Worm (Caenorhabditis elegans) whole organism, L4 larva: ENCODE results near the gene T03D8.6.

Experiments
- D1046.2 ChIP-seq: fragments of 200-800 bp; sonication (Bioruptor generic); IDR thresholded peaks from 2 replicates; pipeline ENCODE4 v1.3.6; 2022; ENCODE audit warnings: missing genetic modification characterization, missing compliant biosample characterization
- F10B5.3 ChIP-seq: sonication (generic microtip); optimal IDR thresholded peaks from 2 replicates; lab custom pipeline; 2016; ENCODE audit warnings: mild to moderate bottlenecking, missing genetic modification characterization, missing compliant biosample characterization
- F37D6.2 ChIP-seq: sonication (generic microtip); optimal IDR thresholded peaks from 2 replicates; lab custom pipeline; 2016; ENCODE audit warnings: mild to moderate bottlenecking, missing genetic modification characterization, missing compliant biosample characterization
- F44E2.7 ChIP-seq: fragments of 200-800 bp; sonication (Bioruptor generic); IDR thresholded peaks from 2 replicates; pipeline ENCODE4 v2.1.2; 2022; ENCODE audit warnings: missing genetic modification characterization, missing compliant biosample characterization
- F49E8.2 ChIP-seq: sonication (generic microtip); optimal IDR thresholded peaks from 2 replicates; lab custom pipeline; 2016; ENCODE audit warnings: missing compliant biosample characterization, mild to moderate bottlenecking, missing genetic modification characterization, borderline replicate concordance
- ZK546.5 ChIP-seq, 2 experiments: sonication (generic microtip); optimal IDR thresholded peaks; 2 replicates each; lab custom pipeline; 2017; ENCODE audit warnings: missing biosample characterization in 2 of 2, missing genetic modification characterization in 2 of 2
- aha-1 ChIP-seq: fragments of 150-350 bp; peaks from one replicate; lab custom pipeline; 2014; ENCODE audit warnings: missing biosample characterization, missing genetic modification characterization
- aly-2 ChIP-seq: sonication (generic microtip); optimal IDR thresholded peaks from 2 replicates; lab custom pipeline; 2018; ENCODE audit warnings: missing biosample characterization, missing genetic modification characterization
- ceh-28 ChIP-seq: fragments of 150-350 bp; optimal IDR thresholded peaks from 2 replicates; lab custom pipeline; 2014; ENCODE audit warnings: missing biosample characterization, missing genetic modification reagents, missing genetic modification characterization
- ceh-32 ChIP-seq: sonication (generic microtip); optimal IDR thresholded peaks from 2 replicates; lab custom pipeline; 2016; ENCODE audit warnings: mild to moderate bottlenecking, missing genetic modification characterization, missing compliant biosample characterization; ENCODE audit not compliant: poor library complexity
- ceh-62 ChIP-seq: sonication (generic microtip); optimal IDR thresholded peaks from 2 replicates; lab custom pipeline; 2017; ENCODE audit warnings: missing biosample characterization, missing genetic modification characterization
- ceh-82 ChIP-seq: sonication (generic microtip); optimal IDR thresholded peaks from 2 replicates; lab custom pipeline; 2017; ENCODE audit warnings: missing biosample characterization, missing genetic modification characterization
- ces-1 ChIP-seq: fragments of 150-350 bp; sonication (generic microtip); optimal IDR thresholded peaks from 4 replicates; lab custom pipeline; 2014; ENCODE audit warnings: missing biosample characterization, missing genetic modification reagents, missing genetic modification characterization
- ctbp-1 ChIP-seq: fragments of 200-800 bp; sonication (Bioruptor generic); IDR thresholded peaks from 2 replicates; pipeline ENCODE4 v1.3.6; 2022; ENCODE audit warnings: missing genetic modification reagents, missing genetic modification characterization, missing compliant biosample characterization
- daf-16 ChIP-seq, 3 experiments: sonication (generic microtip); optimal IDR thresholded peaks; 2 replicates each; lab custom pipeline; 2016 to 2017; ENCODE audit warnings: missing genetic modification characterization in 3 of 3, missing genetic modification reagents in 3 of 3, mild to moderate bottlenecking in 2 of 3, missing compliant biosample characterization in 2 of 3, missing biosample characterization in 1 of 3, moderate library complexity in 1 of 3
- daf-8 ChIP-seq: fragments of 200-800 bp; sonication (Bioruptor generic); IDR thresholded peaks from 2 replicates; pipeline ENCODE4 v1.3.6; 2022; ENCODE audit warnings: missing genetic modification characterization, missing compliant biosample characterization
- dmd-9 ChIP-seq: fragments of 200-800 bp; sonication (Bioruptor generic); IDR thresholded peaks from 2 replicates; pipeline ENCODE4 v1.3.6; 2022; ENCODE audit warnings: missing genetic modification reagents, missing genetic modification characterization, missing compliant biosample characterization
- duxl-1 ChIP-seq: sonication (generic microtip); optimal IDR thresholded peaks from 2 replicates; lab custom pipeline; 2016; ENCODE audit warnings: mild to moderate bottlenecking, missing genetic modification characterization, moderate library complexity, missing compliant biosample characterization; ENCODE audit not compliant: poor library complexity
- dve-1 ChIP-seq: sonication (generic microtip); optimal IDR thresholded peaks from 2 replicates; lab custom pipeline; 2017; ENCODE audit warnings: antibody characterized with exemption, mild to moderate bottlenecking, missing genetic modification characterization, missing compliant biosample characterization; ENCODE audit not compliant: insufficient read depth
- fkh-10 ChIP-seq: fragments of 150-350 bp; optimal IDR thresholded peaks from 2 replicates; lab custom pipeline; 2014; ENCODE audit warnings: missing biosample characterization, missing genetic modification reagents, missing genetic modification characterization
- hif-1 ChIP-seq, 2 experiments: sonication (generic microtip); optimal IDR thresholded peaks; 2 replicates each; lab custom pipeline; 2016 to 2017; ENCODE audit warnings: missing compliant biosample characterization in 2 of 2, missing genetic modification characterization in 2 of 2, missing genetic modification reagents in 2 of 2, missing genotype in 2 of 2, mild to moderate bottlenecking in 1 of 2
- hlh-30 ChIP-seq: sonication (generic microtip); optimal IDR thresholded peaks from 2 replicates; lab custom pipeline; 2017; ENCODE audit warnings: antibody characterized with exemption, mild to moderate bottlenecking, missing genetic modification characterization, missing compliant biosample characterization; ENCODE audit not compliant: insufficient read depth
- lim-7 ChIP-seq: fragments of 200-800 bp; sonication (Bioruptor generic); IDR thresholded peaks from 2 replicates; pipeline ENCODE4 v1.3.6; 2022; ENCODE audit warnings: missing genetic modification characterization, missing compliant biosample characterization
- lin-1 ChIP-seq: fragments of 200-800 bp; sonication (Bioruptor generic); IDR thresholded peaks from 2 replicates; pipeline ENCODE4 v1.3.6; 2022; ENCODE audit warnings: missing genetic modification reagents, missing genetic modification characterization, missing compliant biosample characterization
- lin-13 ChIP-seq: fragments of 150-350 bp; optimal IDR thresholded peaks from 2 replicates; lab custom pipeline; 2014; ENCODE audit warnings: missing biosample characterization, missing genetic modification reagents, missing genetic modification characterization
- lin-15B ChIP-seq: fragments of 150-350 bp; sonication (generic microtip); optimal IDR thresholded peaks from 3 replicates; lab custom pipeline; 2014; ENCODE audit warnings: missing biosample characterization, missing genetic modification characterization
- lin-39 ChIP-seq: fragments of 150-350 bp; optimal IDR thresholded peaks from 2 replicates; lab custom pipeline; 2014; ENCODE audit warnings: missing biosample characterization, missing genetic modification reagents, missing genetic modification characterization
- lsy-2 ChIP-seq, 2 experiments: fragments of 150-350 bp in 1 of 2; sonication (generic microtip) in 1 of 2; optimal IDR thresholded peaks; 2 replicates each; lab custom pipeline; 2014 to 2017; ENCODE audit warnings: missing biosample characterization in 2 of 2, missing genetic modification characterization in 2 of 2
- madf-9 ChIP-seq: fragments of 200-800 bp; sonication (Bioruptor generic); conservative IDR thresholded peaks from 2 replicates; pipeline ENCODE4 v1.3.6; 2022; ENCODE audit warnings: missing genetic modification reagents, missing genetic modification characterization, missing compliant biosample characterization
- mdl-1 ChIP-seq, 2 experiments: fragments of 150-350 bp in 1 of 2; sonication (generic microtip) in 1 of 2; optimal IDR thresholded peaks; 2 replicates each; lab custom pipeline; 2014 to 2017; ENCODE audit warnings: missing biosample characterization in 2 of 2, missing genetic modification characterization in 2 of 2
- mdt-29 ChIP-seq: fragments of 200-800 bp; sonication (Bioruptor generic); IDR thresholded peaks from 2 replicates; pipeline ENCODE4 v1.3.6; 2022; ENCODE audit warnings: missing genetic modification reagents, missing genetic modification characterization, missing compliant biosample characterization
- mep-1 ChIP-seq: fragments of 150-350 bp; sonication (generic microtip); optimal IDR thresholded peaks from 3 replicates; lab custom pipeline; 2014; ENCODE audit warnings: missing biosample characterization, missing genetic modification characterization
- mes-2 ChIP-seq: sonication (generic microtip); optimal IDR thresholded peaks from 2 replicates; lab custom pipeline; 2016; ENCODE audit warnings: missing genotype, mild to moderate bottlenecking, missing genetic modification characterization, missing compliant biosample characterization; ENCODE audit not compliant: poor library complexity, severe bottlenecking
- mxl-2 ChIP-seq: fragments of 200-800 bp; sonication (Bioruptor generic); conservative IDR thresholded peaks from 2 replicates; pipeline ENCODE4 v1.3.6; 2022; ENCODE audit warnings: missing genetic modification reagents, missing genetic modification characterization, missing compliant biosample characterization
- nhr-102 ChIP-seq: sonication (generic microtip); optimal IDR thresholded peaks from 2 replicates; lab custom pipeline; 2016; ENCODE audit warnings: mild to moderate bottlenecking, missing genetic modification characterization, moderate library complexity, missing compliant biosample characterization
- nhr-11 ChIP-seq: fragments of 150-350 bp; optimal IDR thresholded peaks from 2 replicates; lab custom pipeline; 2014; ENCODE audit warnings: missing biosample characterization, missing genetic modification characterization
- nhr-111 ChIP-seq: fragments of 200-800 bp; sonication (Bioruptor generic); optimal IDR thresholded peaks from 2 replicates; lab custom pipeline; 2018; ENCODE audit warnings: mild to moderate bottlenecking, missing genetic modification characterization, missing compliant biosample characterization
- nhr-237 ChIP-seq: sonication (generic microtip); optimal IDR thresholded peaks from 2 replicates; lab custom pipeline; 2017; ENCODE audit warnings: missing biosample characterization, missing genetic modification characterization
- nhr-25 ChIP-seq: sonication (generic microtip); optimal IDR thresholded peaks from 2 replicates; lab custom pipeline; 2017; ENCODE audit warnings: missing genetic modification characterization, mild to moderate bottlenecking, missing compliant biosample characterization, antibody characterized with exemption, moderate library complexity, borderline replicate concordance; ENCODE audit not compliant: insufficient read depth
- pqm-1 ChIP-seq: sonication (generic microtip); optimal IDR thresholded peaks from 2 replicates; lab custom pipeline; 2017; ENCODE audit warnings: missing biosample characterization, missing genetic modification characterization
- saeg-2 ChIP-seq: fragments of 200-800 bp; sonication (Bioruptor generic); IDR thresholded peaks from 2 replicates; pipeline ENCODE4 v1.3.6; 2022; ENCODE audit warnings: missing genetic modification reagents, missing genetic modification characterization, missing compliant biosample characterization
- tra-1 ChIP-seq: fragments of 200-800 bp; sonication (Bioruptor generic); IDR thresholded peaks from 2 replicates; pipeline ENCODE4 v1.3.6; 2022; ENCODE audit warnings: missing genetic modification reagents, missing genetic modification characterization, missing compliant biosample characterization
- unc-39 ChIP-seq: sonication (generic microtip); optimal IDR thresholded peaks from 2 replicates; lab custom pipeline; 2017; ENCODE audit warnings: missing biosample characterization, missing genetic modification characterization
- unc-62 ChIP-seq, 3 experiments: fragments of 150-350 bp in 1 of 3; sonication (generic microtip); optimal IDR thresholded peaks in 2 of 3; peaks in 1 of 3; 1 replicate in 1 of 3; 2 replicates in 2 of 3; lab custom pipeline; 2014 to 2017; ENCODE audit warnings: missing biosample characterization in 3 of 3, missing genetic modification characterization in 3 of 3, missing genetic modification reagents in 3 of 3, missing genotype in 1 of 3
- vab-7 ChIP-seq: fragments of 200-800 bp; sonication (Bioruptor generic); IDR thresholded peaks from 2 replicates; pipeline ENCODE4 v1.3.6; 2022; ENCODE audit warnings: missing genetic modification reagents, missing genetic modification characterization, missing compliant biosample characterization
- zag-1 ChIP-seq: fragments of 150-350 bp; optimal IDR thresholded peaks from 2 replicates; lab custom pipeline; 2014; ENCODE audit warnings: missing biosample characterization, missing genetic modification characterization
- ztf-11 ChIP-seq: fragments of 150-350 bp; optimal IDR thresholded peaks from 2 replicates; lab custom pipeline; 2014; ENCODE audit warnings: missing biosample characterization, missing genetic modification characterization

The T03D8.6 gene

DNA sequence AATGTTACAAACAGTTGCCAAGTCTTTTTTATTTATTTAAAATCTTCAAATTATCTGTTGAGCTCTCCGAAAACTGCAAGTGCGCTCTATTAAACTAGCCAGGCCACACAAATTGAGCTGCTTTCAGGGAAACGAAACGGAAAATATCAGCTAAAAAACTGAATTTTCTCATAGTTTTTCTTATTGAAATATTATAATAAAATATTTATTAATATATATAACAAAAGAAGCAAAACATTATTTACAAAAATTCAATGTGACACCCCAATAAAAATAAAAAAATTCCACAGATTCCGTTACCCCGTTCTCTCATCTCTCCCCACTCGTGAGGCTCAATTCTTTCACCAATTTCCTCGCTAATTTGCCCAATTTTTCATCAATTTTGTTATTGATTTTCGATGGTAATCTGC lies 12.4 kb upstream of the T03D8.6 start (continued):
- no peak for TF ChIP-seq ctbp-1 (GFP tag; lab: Robert Waterston, UW)
- TF ChIP-seq vab-7, result 0 out of 2 replicates have a peak, but pooled peaks have one; percentile 9
- TF ChIP-seq hif-1 (tag; optimal IDR thresholded peaks at IDR 0.05; lab: Kevin White, UChicago), result peak in 1 of 2 experiments; percentile 64
- no peak for TF ChIP-seq madf-9 (GFP tag; lab: Robert Waterston, UW)
- TF ChIP-seq aha-1 (tag; lab: Kevin White, UChicago), result peak; percentile 64
- TF ChIP-seq, all 104 proteins: peak for 7

DNA sequence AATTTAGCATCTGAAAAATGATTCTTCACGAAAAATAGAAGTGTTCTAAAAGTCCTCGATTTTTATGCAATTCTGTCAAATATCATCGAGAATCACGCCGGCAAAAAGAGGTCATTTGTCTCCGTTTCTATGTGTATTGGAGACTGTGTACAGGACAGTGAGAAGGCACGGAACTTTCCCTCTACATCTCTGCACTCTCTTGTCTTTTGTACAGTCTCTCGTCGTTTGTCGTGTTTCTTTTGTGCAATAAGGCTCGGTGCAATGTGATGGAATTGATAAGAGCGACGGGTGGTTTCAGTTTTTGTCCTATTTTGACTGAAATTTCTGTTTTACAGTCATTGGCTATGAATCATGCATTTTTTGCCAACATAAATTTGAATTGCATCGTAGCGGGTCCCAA lies 11.7 kb upstream of the T03D8.6 start:
- TF ChIP-seq F44E2.7 (GFP tag; lab: Robert Waterston, UW), result no peak
- TF ChIP-seq mdt-29 (GFP tag; lab: Robert Waterston, UW), result no peak
- TF ChIP-seq daf-8 (GFP tag; lab: Robert Waterston, UW), result no peak
- TF ChIP-seq F10B5.3 (tag; lab: Kevin White, UChicago), result no peak
- TF ChIP-seq nhr-111 (GFP tag; lab: Kevin White, UChicago), result no peak
- no peak for TF ChIP-seq D1046.2 (GFP tag; lab: Robert Waterston, UW)
- TF ChIP-seq pqm-1 (tag; lab: Kevin White, UChicago), result peak; percentile 52
- no peak for TF ChIP-seq fkh-10 (GFP tag; lab: Kevin White, UChicago)
- no peak for TF ChIP-seq aha-1 (tag; lab: Kevin White, UChicago)
- TF ChIP-seq saeg-2 (GFP tag; lab: Robert Waterston, UW), result no peak
- TF ChIP-seq lsy-2 (tag; optimal IDR thresholded peaks at IDR 0.05; lab: Kevin White, UChicago), result peak in 1 of 2 experiments; percentile 25
- no peak for TF ChIP-seq dmd-9 (GFP tag; lab: Robert Waterston, UW)
- TF ChIP-seq daf-16 (GFP tag; optimal IDR thresholded peaks at IDR 0.05; lab: Kevin White, UChicago), result no peak
- TF ChIP-seq daf-16 (tag; optimal IDR thresholded peaks at IDR 0.05; lab: Kevin White, UChicago), result peak; percentile 79
- TF ChIP-seq unc-39 (tag; lab: Kevin White, UChicago), result no peak
- TF ChIP-seq ztf-11 (tag; lab: Kevin White, UChicago), result no peak
- TF ChIP-seq dve-1 (tag; lab: Kevin White, UChicago), result peak; percentile 49
- peak; percentile 68 for TF ChIP-seq hlh-30 (tag; lab: Kevin White, UChicago)
- TF ChIP-seq hif-1 (tag; optimal IDR thresholded peaks at IDR 0.05; lab: Kevin White, UChicago), result no peak
- TF ChIP-seq ceh-32 (tag; lab: Kevin White, UChicago), result no peak
- TF ChIP-seq lin-1 (GFP tag; lab: Robert Waterston, UW), result no peak
- peak in 1 of 2 experiments; percentile 58 for TF ChIP-seq mdl-1 (tag; optimal IDR thresholded peaks at IDR 0.05; lab: Kevin White, UChicago)
- no peak for TF ChIP-seq F37D6.2 (tag; lab: Kevin White, UChicago)
- TF ChIP-seq lim-7 (GFP tag; lab: Robert Waterston, UW), result no peak
- no peak for TF ChIP-seq lin-13 (GFP tag; lab: Kevin White, UChicago)
- TF ChIP-seq unc-62 (GFP tag; optimal IDR thresholded peaks at IDR 0.05 in 1 of 2; lab: Kevin White, UChicago), result no peak
- TF ChIP-seq unc-62 (tag; optimal IDR thresholded peaks at IDR 0.05; lab: Kevin White, UChicago), result no peak
- TF ChIP-seq ceh-28, result no peak
- no peak for TF ChIP-seq tra-1 (GFP tag; lab: Robert Waterston, UW)
- TF ChIP-seq ceh-82, result no peak
- TF ChIP-seq mep-1 (tag; lab: Kevin White, UChicago), result peak; percentile 27
- TF ChIP-seq mxl-2 (GFP tag; lab: Robert Waterston, UW), result no peak
- peak; percentile 64 for TF ChIP-seq mes-2 (tag; lab: Kevin White, UChicago)
- TF ChIP-seq aly-2 (tag; lab: Kevin White, UChicago), result no peak
- no peak for TF ChIP-seq madf-9 (GFP tag; lab: Robert Waterston, UW)
- no peak for TF ChIP-seq nhr-102
- TF ChIP-seq duxl-1 (tag; lab: Kevin White, UChicago), result no peak
- TF ChIP-seq nhr-11, result no peak
- TF ChIP-seq lin-39 (tag; lab: Kevin White, UChicago), result no peak
- TF ChIP-seq ceh-62 (tag; lab: Kevin White, UChicago), result no peak
- no peak for TF ChIP-seq ces-1
- TF ChIP-seq zag-1 (tag; lab: Kevin White, UChicago), result no peak
- no peak for TF ChIP-seq ZK546.5 (tag; optimal IDR thresholded peaks at IDR 0.05; lab: Kevin White, UChicago)
- no peak for TF ChIP-seq F49E8.2 (tag; lab: Kevin White, UChicago)
- no peak for TF ChIP-seq nhr-25
- TF ChIP-seq lin-15B (tag; lab: Kevin White, UChicago), result no peak
- no peak for TF ChIP-seq nhr-237 (tag; lab: Kevin White, UChicago)
